Worm (Caenorhabditis elegans): ENCODE measurements around the gene nas-14.

The nas-14 gene

ce11 chrIV:13197282-13197681 lies 26.9 kb downstream of the nas-14 start, which contains the start of gene C48D1.1:
Gene C48D1.1, minus strand, starts transcription at chrIV:13197382.
- TF ChIP-seq nhr-6 (tag; optimal IDR thresholded peaks at IDR 0.05) (no peak), snpc-4 (tag; optimal IDR thresholded peaks at IDR 0.05) (no peak), sma-9 (GFP tag; optimal IDR thresholded peaks at IDR 0.05) (no peak), sma-9 (tag; optimal IDR thresholded peaks at IDR 0.05) (no peak), gmeb-1 (tag; optimal IDR thresholded peaks at IDR 0.05) (no peak), mdl-1 (tag; optimal IDR thresholded peaks at IDR 0.05) (no peak), lsy-2 (tag; optimal IDR thresholded peaks at IDR 0.05) (no peak), ztf-11 (tag; optimal IDR thresholded peaks at IDR 0.05) (no peak), dmd-4 (tag; optimal IDR thresholded peaks at IDR 0.05) (no peak), sem-4 (tag; optimal IDR thresholded peaks at IDR 0.05) (no peak), blmp-1 (tag; optimal IDR thresholded peaks at IDR 0.05; ENCODE audit: insufficient read depth) (no peak), ceh-16 (tag; optimal IDR thresholded peaks at IDR 0.05) (no peak), elt-1 (tag; optimal IDR thresholded peaks at IDR 0.05) (no peak), R02D3.7 (tag; optimal IDR thresholded peaks at IDR 0.05) (no peak), alr-1 (tag; optimal IDR thresholded peaks at IDR 0.05) (no peak), nhr-25 (tag; optimal IDR thresholded peaks at IDR 0.05) (no peak), aly-2 (tag; optimal IDR thresholded peaks at IDR 0.05) (no peak)

- TF ChIP-seq skn-1 (tag; optimal IDR thresholded peaks at IDR 0.05) (no peak), ZK546.5 (tag; optimal IDR thresholded peaks at IDR 0.05) (no peak), F13H6.1 (tag; optimal IDR thresholded peaks at IDR 0.05) (no peak), nhr-11 (tag; optimal IDR thresholded peaks at IDR 0.05) (no peak)
Measured at ce11 chrIV:13204037-13204436, 33.7 kb downstream of the nas-14 start, which contains the start of gene ced-3. Gene ced-3, minus strand, starts transcription at chrIV:13204137.

ce11 chrIV:13205891-13206290 lies 35.5 kb downstream of the nas-14 start:
- no peak for TF ChIP-seq mab-5 (tag; optimal IDR thresholded peaks at IDR 0.05)
- TF ChIP-seq nhr-12 (tag; optimal IDR thresholded peaks at IDR 0.05) = no peak
- TF ChIP-seq C34F6.9 (tag; optimal IDR thresholded peaks at IDR 0.05) = peak; percentile 38
- TF ChIP-seq alr-1 (tag; optimal IDR thresholded peaks at IDR 0.05) = no peak
- peak; percentile 50 for TF ChIP-seq unc-55 (GFP tag; optimal IDR thresholded peaks at IDR 0.05)
- TF ChIP-seq Y55F3AM.14 (GFP tag; optimal IDR thresholded peaks at IDR 0.05) = no peak
- TF ChIP-seq nhr-129 (tag; optimal IDR thresholded peaks at IDR 0.05) = peak; percentile 84
- no peak for TF ChIP-seq ztf-11 (tag; optimal IDR thresholded peaks at IDR 0.05)
- no peak for TF ChIP-seq lin-13 (GFP tag; optimal IDR thresholded peaks at IDR 0.05)
- peak; percentile 7 for TF ChIP-seq fos-1 (tag; optimal IDR thresholded peaks at IDR 0.05)
- no peak for TF ChIP-seq nhr-10 (tag; optimal IDR thresholded peaks at IDR 0.05)
- TF ChIP-seq nhr-25 (tag; optimal IDR thresholded peaks at IDR 0.05) = no peak
- peak in 1 of 2 experiments; percentile 45 for TF ChIP-seq lsy-2 (tag; optimal IDR thresholded peaks at IDR 0.05)
- TF ChIP-seq elt-3 (tag; optimal IDR thresholded peaks at IDR 0.05) = no peak
- TF ChIP-seq nhr-77 (tag; optimal IDR thresholded peaks at IDR 0.05) = no peak
- TF ChIP-seq unc-62 (GFP tag; optimal IDR thresholded peaks at IDR 0.05) = no peak
- peak; percentile 65 for TF ChIP-seq gmeb-1 (tag; optimal IDR thresholded peaks at IDR 0.05)

ce11 chrIV:13209566-13209965 lies 39.2 kb downstream of the nas-14 start, which contains the start of gene C48D1.9:
Gene C48D1.9, minus strand, starts transcription at chrIV:13209666.
- TF ChIP-seq elt-1 (tag; optimal IDR thresholded peaks at IDR 0.05) = no peak
- TF ChIP-seq nhr-11 (tag; optimal IDR thresholded peaks at IDR 0.05) = no peak
- no peak for TF ChIP-seq ztf-4 (tag; optimal IDR thresholded peaks at IDR 0.05)
- TF ChIP-seq nhr-12 (tag; optimal IDR thresholded peaks at IDR 0.05) = no peak
- no peak for TF ChIP-seq gmeb-1 (tag; optimal IDR thresholded peaks at IDR 0.05)
- no peak for TF ChIP-seq mbf-1 (tag; optimal IDR thresholded peaks at IDR 0.05)
- TF ChIP-seq ztf-11 (tag; optimal IDR thresholded peaks at IDR 0.05) = no peak
- no peak for TF ChIP-seq snpc-4 (tag; optimal IDR thresholded peaks at IDR 0.05)
- TF ChIP-seq ceh-82 (tag; optimal IDR thresholded peaks at IDR 0.05) = no peak
- no peak for TF ChIP-seq elt-3 (tag; optimal IDR thresholded peaks at IDR 0.05)

ce11 chrIV:13214466-13214865 lies 44.1 kb downstream of the nas-14 start, which contains the start of gene cho-1:
Gene cho-1, minus strand, starts transcription at chrIV:13214566.
- no peak for TF ChIP-seq nhr-6 (tag; optimal IDR thresholded peaks at IDR 0.05)
- no peak for TF ChIP-seq ztf-11 (tag; optimal IDR thresholded peaks at IDR 0.05)
- TF ChIP-seq peb-1 (tag; optimal IDR thresholded peaks at IDR 0.05) = no peak
- no peak for TF ChIP-seq Y55F3AM.14 (GFP tag; optimal IDR thresholded peaks at IDR 0.05)
- TF ChIP-seq lin-13 (GFP tag; optimal IDR thresholded peaks at IDR 0.05) = no peak
- TF ChIP-seq skn-1 (tag; optimal IDR thresholded peaks at IDR 0.05) = no peak
- no peak for TF ChIP-seq C34F6.9 (tag; optimal IDR thresholded peaks at IDR 0.05)
- no peak for TF ChIP-seq blmp-1 (tag; optimal IDR thresholded peaks at IDR 0.05; ENCODE audit: insufficient read depth)
- no peak for TF ChIP-seq nhr-12 (tag; optimal IDR thresholded peaks at IDR 0.05)
- no peak for TF ChIP-seq unc-39 (tag; optimal IDR thresholded peaks at IDR 0.05)
- TF ChIP-seq zag-1 (tag; optimal IDR thresholded peaks at IDR 0.05) = no peak
- no peak for TF ChIP-seq ztf-4 (tag; optimal IDR thresholded peaks at IDR 0.05)
